Fruit fly (Drosophila melanogaster) whole organism, adult: Measurements from ENCODE around the gene CG2839.

Experiments
- CG11617 ChIP-seq: fragments of 200-800 bp; sonication (Bioruptor generic); optimal IDR thresholded peaks from 2 replicates; lab custom pipeline; 2017; ENCODE audit warnings: mild to moderate bottlenecking, missing biosample characterization, missing genetic modification reagents, missing genetic modification characterization
- CG12768 ChIP-seq: fragments of 200-800 bp; sonication (Bioruptor generic); optimal IDR thresholded peaks from 2 replicates; lab custom pipeline; 2017; ENCODE audit warnings: missing biosample characterization, missing genetic modification characterization, mild to moderate bottlenecking, moderate library complexity, missing genetic modification reagents
- CG14711 ChIP-seq: fragments of 200-800 bp; sonication (Bioruptor generic); optimal IDR thresholded peaks from 2 replicates; lab custom pipeline; 2018; ENCODE audit warnings: missing biosample characterization, mild to moderate bottlenecking, missing genetic modification characterization, moderate library complexity
- CG1620 ChIP-seq: fragments of 200-800 bp; sonication (Bioruptor generic); optimal IDR thresholded peaks from 2 replicates; lab custom pipeline; 2016; ENCODE audit warnings: missing biosample characterization, missing genetic modification characterization
- CG33017 ChIP-seq: fragments of 200-800 bp; sonication (Bioruptor generic); optimal IDR thresholded peaks from 2 replicates; lab custom pipeline; 2018; ENCODE audit warnings: missing biosample characterization, mild to moderate bottlenecking, missing genetic modification characterization, moderate library complexity
- CG5204 ChIP-seq: fragments of 200-800 bp; sonication (Bioruptor generic); optimal IDR thresholded peaks from 2 replicates; lab custom pipeline; 2016; ENCODE audit warnings: missing biosample characterization, missing genetic modification characterization
- CG7045 ChIP-seq: fragments of 200-800 bp; sonication (Bioruptor generic); optimal IDR thresholded peaks from 2 replicates; lab custom pipeline; 2017; ENCODE audit warnings: missing biosample characterization, mild to moderate bottlenecking, missing genetic modification characterization
- CG7101 ChIP-seq: fragments of 200-800 bp; sonication (Bioruptor generic); optimal IDR thresholded peaks from 2 replicates; lab custom pipeline; 2018; ENCODE audit warnings: missing biosample characterization, mild to moderate bottlenecking, missing genetic modification characterization, moderate library complexity
- Clk ChIP-seq: fragments of 200-800 bp; sonication (Bioruptor generic); optimal IDR thresholded peaks from 2 replicates; lab custom pipeline; 2017; ENCODE audit warnings: missing biosample characterization, missing genetic modification characterization
- Crg-1 ChIP-seq: fragments of 200-800 bp; sonication (Bioruptor generic); optimal IDR thresholded peaks from 2 replicates; lab custom pipeline; 2016; ENCODE audit warnings: missing biosample characterization, missing genetic modification characterization
- Hr96 ChIP-seq: fragments of 200-800 bp; sonication (Bioruptor generic); optimal IDR thresholded peaks from 2 replicates; lab custom pipeline; 2016; ENCODE audit warnings: missing biosample characterization, missing genetic modification characterization
- Mnt ChIP-seq: fragments of 200-800 bp; sonication (Bioruptor generic); optimal IDR thresholded peaks from 2 replicates; lab custom pipeline; 2016; ENCODE audit warnings: missing biosample characterization, mild to moderate bottlenecking, missing genetic modification characterization
- bab1 ChIP-seq: fragments of 200-800 bp; sonication (Bioruptor generic); optimal IDR thresholded peaks from 3 replicates; lab custom pipeline; 2019; ENCODE audit warnings: missing biosample characterization, mild to moderate bottlenecking, missing genetic modification characterization, moderate library complexity
- cic ChIP-seq: fragments of 200-800 bp; sonication (Bioruptor generic); optimal IDR thresholded peaks from 2 replicates; lab custom pipeline; 2017; ENCODE audit warnings: missing biosample characterization, mild to moderate bottlenecking, missing genetic modification characterization, moderate library complexity
- cnc ChIP-seq, 2 experiments: fragments of >200 bp; optimal IDR thresholded peaks; 2 replicates each; lab custom pipeline; 2017
- kay ChIP-seq: fragments of 200-800 bp; sonication (Bioruptor generic); peaks from one replicate; lab custom pipeline; 2016; ENCODE audit warnings: missing biosample characterization, missing genetic modification characterization, borderline replicate concordance
- ovo ChIP-seq: fragments of 200-800 bp; sonication (Bioruptor generic); optimal IDR thresholded peaks from 2 replicates; lab custom pipeline; 2016; ENCODE audit warnings: missing biosample characterization, missing genetic modification characterization
- pad ChIP-seq: fragments of 200-800 bp; sonication (Bioruptor generic); optimal IDR thresholded peaks from 3 replicates; lab custom pipeline; 2017; ENCODE audit warnings: missing biosample characterization, missing genetic modification characterization, mild to moderate bottlenecking, moderate library complexity, missing genetic modification reagents
- tj ChIP-seq: fragments of 200-800 bp; sonication (Bioruptor generic); optimal IDR thresholded peaks from 3 replicates; lab custom pipeline; 2017; ENCODE audit warnings: missing biosample characterization, mild to moderate bottlenecking, missing genetic modification characterization, moderate library complexity
- toe ChIP-seq: fragments of 200-800 bp; sonication (Bioruptor generic); optimal IDR thresholded peaks from 2 replicates; lab custom pipeline; 2016; ENCODE audit warnings: missing biosample characterization, missing genetic modification characterization

The CG2839 gene

DNA sequence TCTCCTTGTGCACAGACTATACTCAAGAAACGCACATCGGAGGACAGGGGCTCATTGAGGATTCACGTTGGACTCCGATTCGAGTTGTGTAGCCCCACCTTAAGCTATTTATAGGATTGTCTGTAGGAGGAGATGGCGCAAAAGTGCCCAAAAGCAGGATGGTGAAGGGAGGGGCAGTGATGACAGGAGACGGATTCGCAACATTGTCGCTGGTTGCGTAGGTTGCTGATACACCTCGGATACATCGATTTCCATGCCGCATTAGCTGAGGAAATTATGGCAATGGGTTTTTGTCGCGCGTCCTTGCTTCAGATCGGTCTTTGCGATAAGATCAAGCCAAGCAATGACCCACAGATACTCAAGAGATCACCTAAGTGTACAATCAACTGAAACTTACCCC is 22.1 kb downstream of the CG2839 start:
- TF ChIP-seq CG11617 (GFP tag; lab: Kevin White, UChicago) (no peak), cnc (optimal IDR thresholded peaks at IDR 0.05; lab: Kevin White, UChicago) (no peak), CG7045 (GFP tag; lab: Kevin White, UChicago) (no peak), ovo (no peak)

DNA sequence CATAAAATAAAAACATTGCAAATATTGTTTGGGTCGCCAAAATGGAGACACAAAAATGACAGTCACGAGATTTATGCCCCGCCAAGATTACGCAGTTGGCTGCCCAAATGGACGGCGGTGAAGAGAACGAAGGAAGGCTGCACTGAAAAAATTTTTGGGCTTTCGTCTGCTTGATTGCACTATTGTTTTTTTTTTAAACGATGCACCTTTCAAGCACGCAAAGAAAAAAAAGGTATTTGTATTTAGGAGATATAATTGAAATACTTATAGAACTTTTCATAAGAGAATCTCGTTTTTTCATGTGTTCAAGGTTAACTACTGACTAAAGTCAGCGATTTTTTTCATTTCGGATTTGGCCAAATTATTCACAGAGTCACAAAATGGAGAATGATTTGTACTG is 25.4 kb downstream of the CG2839 start:
- TF ChIP-seq CG11617 (GFP tag; lab: Kevin White, UChicago) (no peak), CG7045 (GFP tag; lab: Kevin White, UChicago) (no peak), CG1620 (GFP tag; lab: Kevin White, UChicago) (no peak), Mnt (GFP tag; lab: Kevin White, UChicago) (no peak), toe (GFP tag; lab: Kevin White, UChicago) (no peak), Hr96 (GFP tag; lab: Kevin White, UChicago) (no peak), cnc (optimal IDR thresholded peaks at IDR 0.05; lab: Kevin White, UChicago) (no peak), CG12768 (GFP tag; lab: Kevin White, UChicago) (no peak), bab1 (no peak), CG7101 (tag; lab: Kevin White, UChicago) (no peak), kay (GFP tag; lab: Kevin White, UChicago) (no peak), tj (GFP tag; lab: Kevin White, UChicago) (no peak), cic (GFP tag; lab: Kevin White, UChicago) (no peak), CG5204 (no peak), Crg-1 (GFP tag; lab: Kevin White, UChicago) (no peak), CG33017 (tag; lab: Kevin White, UChicago) (no peak), pad (GFP tag; lab: Kevin White, UChicago) (no peak), Clk (GFP tag; lab: Kevin White, UChicago) (no peak)

DNA sequence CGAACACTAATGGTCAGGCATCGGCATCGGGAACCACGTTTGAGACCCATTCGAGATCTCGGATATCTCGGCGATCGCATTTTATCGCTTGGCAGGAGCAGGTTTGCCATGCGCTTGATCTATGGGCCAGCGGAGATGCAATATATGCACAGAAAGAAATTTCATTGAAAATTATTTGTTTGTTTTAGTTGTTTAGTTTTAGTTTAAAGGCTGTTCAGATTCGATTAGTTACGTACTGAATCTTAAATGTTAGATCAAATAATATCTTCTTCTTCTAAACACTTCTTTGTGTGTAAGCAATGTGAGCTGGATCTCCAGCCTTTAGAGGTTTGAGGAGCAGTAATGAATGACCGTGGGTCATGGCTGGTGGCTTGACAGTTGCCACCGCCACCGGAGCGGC is 28.3 kb downstream of the CG2839 start:
- TF ChIP-seq bab1 (no peak), Mnt (GFP tag; lab: Kevin White, UChicago) (no peak), cnc (optimal IDR thresholded peaks at IDR 0.05; lab: Kevin White, UChicago) (no peak), CG7045 (GFP tag; lab: Kevin White, UChicago) (no peak), tj (GFP tag; lab: Kevin White, UChicago) (no peak), CG14711 (no peak), Crg-1 (GFP tag; lab: Kevin White, UChicago) (no peak), toe (GFP tag; lab: Kevin White, UChicago) (no peak), cic (GFP tag; lab: Kevin White, UChicago) (no peak), Hr96 (GFP tag; lab: Kevin White, UChicago) (no peak), CG12768 (GFP tag; lab: Kevin White, UChicago) (no peak), CG7101 (tag; lab: Kevin White, UChicago) (no peak), ovo (no peak), CG33017 (tag; lab: Kevin White, UChicago) (no peak), CG11617 (GFP tag; lab: Kevin White, UChicago) (no peak)

DNA sequence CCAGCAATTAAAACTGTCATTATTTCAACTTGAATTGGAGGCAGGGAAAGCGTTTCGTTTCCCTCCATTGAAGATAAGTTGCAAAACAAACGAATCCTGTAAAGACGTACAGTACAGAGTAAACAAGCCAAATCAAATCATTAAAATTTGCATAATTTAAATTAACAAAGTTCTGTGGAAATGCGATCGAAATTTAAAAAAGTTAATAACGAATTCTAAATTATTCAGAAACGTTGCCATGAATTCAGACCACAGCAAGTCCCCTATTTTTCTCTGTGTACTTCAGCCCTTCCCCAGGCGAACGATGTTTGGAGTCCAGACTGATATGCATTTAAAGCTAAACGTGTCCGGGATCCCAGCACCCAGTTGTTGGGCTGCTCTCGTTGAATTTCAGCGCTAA is 32.6 kb downstream of the CG2839 start:
- TF ChIP-seq cnc (optimal IDR thresholded peaks at IDR 0.05; lab: Kevin White, UChicago) (no peak), CG12768 (GFP tag; lab: Kevin White, UChicago) (no peak), cic (GFP tag; lab: Kevin White, UChicago) (no peak), CG1620 (GFP tag; lab: Kevin White, UChicago) (no peak), CG33017 (tag; lab: Kevin White, UChicago) (no peak), ovo (no peak), Clk (GFP tag; lab: Kevin White, UChicago) (no peak), Crg-1 (GFP tag; lab: Kevin White, UChicago) (no peak), CG5204 (no peak), kay (GFP tag; lab: Kevin White, UChicago) (no peak), CG7045 (GFP tag; lab: Kevin White, UChicago) (no peak), Hr96 (GFP tag; lab: Kevin White, UChicago) (no peak), tj (GFP tag; lab: Kevin White, UChicago) (no peak), toe (GFP tag; lab: Kevin White, UChicago) (no peak), CG7101 (tag; lab: Kevin White, UChicago) (no peak), bab1 (no peak), pad (GFP tag; lab: Kevin White, UChicago) (no peak), CG11617 (GFP tag; lab: Kevin White, UChicago) (no peak), CG14711 (no peak)

DNA sequence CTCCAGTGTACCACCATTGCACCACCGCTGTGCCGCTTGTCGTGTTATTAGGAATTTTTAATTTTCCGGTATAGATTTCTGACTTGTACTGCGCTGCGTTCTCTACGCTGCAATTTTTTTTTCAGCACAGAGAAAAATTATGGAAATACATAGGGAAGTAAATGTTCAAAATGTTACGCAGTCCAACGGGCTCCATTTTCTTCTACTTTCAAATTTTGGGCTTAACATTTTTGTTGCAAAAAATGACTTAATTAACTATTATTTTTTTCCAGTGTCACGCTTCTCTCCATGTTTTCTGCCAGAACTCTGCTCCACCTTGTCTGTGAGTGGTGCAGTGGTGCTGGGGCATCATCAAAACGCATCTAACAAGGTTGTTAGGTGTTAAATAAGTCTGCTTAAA is 35.5 kb downstream of the CG2839 start:
- TF ChIP-seq bab1 (no peak), pad (GFP tag; lab: Kevin White, UChicago) (no peak)

DNA sequence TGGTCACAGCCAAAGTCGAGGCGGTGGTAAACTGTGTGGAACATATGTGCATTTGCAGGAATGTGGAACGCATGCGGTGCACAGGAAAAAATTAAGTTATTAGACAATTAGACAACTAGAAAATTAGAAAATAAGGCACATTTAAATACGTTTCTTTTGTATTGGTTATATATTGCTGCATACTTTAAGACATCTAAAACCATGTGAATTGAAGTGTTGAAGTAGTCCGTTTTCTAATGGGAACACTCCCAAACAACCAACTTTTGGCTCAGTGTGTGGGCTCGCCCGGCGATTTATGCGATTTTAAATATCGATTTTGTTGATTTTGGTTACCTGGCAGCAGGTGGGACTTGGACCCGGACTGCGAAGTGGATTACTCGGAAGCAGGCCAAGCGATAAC is 38.9 kb downstream of the CG2839 start:
- TF ChIP-seq cic (GFP tag; lab: Kevin White, UChicago) (no peak), CG7101 (tag; lab: Kevin White, UChicago) (no peak), CG7045 (GFP tag; lab: Kevin White, UChicago) (no peak), cnc (optimal IDR thresholded peaks at IDR 0.05; lab: Kevin White, UChicago) (no peak), CG5204 (no peak), bab1 (no peak), Mnt (GFP tag; lab: Kevin White, UChicago) (no peak), Clk (GFP tag; lab: Kevin White, UChicago) (no peak), CG11617 (GFP tag; lab: Kevin White, UChicago) (no peak), kay (GFP tag; lab: Kevin White, UChicago) (no peak), ovo (no peak)
